Fruit fly (Drosophila melanogaster) whole organism, adult: ENCODE data around the gene CG33667.
"Not testable (repeated sequence)": the region's sequence is repeated elsewhere in the genome, so short reads cannot be mapped to it uniquely, and the experiment has no call there.

Source experiments
- CG14711 ChIP-seq: fragments of 200-800 bp; sonication (Bioruptor generic); optimal IDR thresholded peaks from 2 replicates; lab custom pipeline; 2018; ENCODE audit warnings: missing biosample characterization, mild to moderate bottlenecking, missing genetic modification characterization, moderate library complexity
- Crg-1 ChIP-seq: fragments of 200-800 bp; sonication (Bioruptor generic); optimal IDR thresholded peaks from 2 replicates; lab custom pipeline; 2016; ENCODE audit warnings: missing biosample characterization, missing genetic modification characterization
- cnc ChIP-seq, 2 experiments: fragments of >200 bp; optimal IDR thresholded peaks; 2 replicates each; lab custom pipeline; 2017

DNA sequence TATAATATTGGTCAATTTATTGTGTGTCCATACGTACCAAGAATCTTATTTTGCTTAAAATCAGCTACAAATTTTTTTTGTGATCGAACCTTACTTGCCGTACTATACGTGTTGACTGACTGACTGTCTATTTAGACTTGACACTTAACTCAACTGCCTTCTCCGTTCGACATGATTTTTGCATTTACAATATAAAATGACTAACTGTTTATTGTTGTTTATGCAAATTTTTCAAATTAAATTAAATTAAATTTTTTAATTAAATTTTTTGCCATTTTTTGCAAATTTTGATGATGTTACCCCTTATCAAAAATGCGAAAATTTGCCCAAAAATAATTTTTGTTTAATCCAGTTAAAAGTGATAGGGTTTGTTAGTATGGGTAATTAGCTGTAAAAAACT lies 6.6 kb upstream of the CG33667 start, which contains the start of gene CG33665:
- not testable (repeated sequence) for TF ChIP-seq CG14711 (tag; lab: Kevin White, UChicago); cnc (optimal IDR thresholded peaks at IDR 0.05; lab: Kevin White, UChicago); Crg-1 (GFP tag; lab: Kevin White, UChicago)
